Worm (Caenorhabditis elegans) whole organism, L2 larva: ENCODE data around the gene K07D4.9.

Experiments used
- ama-1 ChIP-seq: fragments of 150-350 bp; optimal IDR thresholded peaks from 2 replicates; lab custom pipeline; 2018; ENCODE audit warnings: inconsistent platforms
- unc-55 ChIP-seq: fragments of 150-350 bp; sonication (generic microtip); optimal IDR thresholded peaks from 3 replicates; lab custom pipeline; 2014; ENCODE audit warnings: missing biosample characterization, missing genetic modification reagents, missing genetic modification characterization

DNA sequence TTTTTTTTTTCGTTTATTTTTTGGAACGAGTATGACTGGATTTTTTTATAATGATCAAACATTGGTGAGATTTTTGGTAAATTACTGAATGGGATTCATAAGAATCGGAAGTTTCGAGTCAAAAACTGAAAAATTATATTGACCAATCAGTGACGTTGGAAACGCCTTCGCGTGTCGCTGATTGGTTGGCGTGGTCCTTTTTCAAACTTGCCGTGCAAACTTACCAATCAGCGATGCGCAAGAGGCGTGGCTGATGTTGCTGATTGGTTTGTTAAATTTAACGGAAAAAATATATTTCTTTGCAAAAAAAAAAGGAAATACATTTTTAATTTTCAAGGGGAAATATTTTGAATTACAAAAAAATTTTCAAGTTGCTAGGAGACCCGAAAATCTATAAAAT is 46.3 kb downstream of the K07D4.9 start:
- TF ChIP-seq unc-55 (GFP tag; lab: Kevin White, UChicago) (no peak), ama-1 (no peak)
